Worm (Caenorhabditis elegans): ENCODE measurements around the gene R09E10.1.

ce11 chrIV:10275050-10275449, 47.5 kb downstream of the R09E10.1 start:
- TF ChIP-seq pes-1 (GFP tag; IDR thresholded peaks at IDR 0.05) (no peak), aly-1 (tag; optimal IDR thresholded peaks at IDR 0.05) (no peak), ama-1 (optimal IDR thresholded peaks at IDR 0.05) (no peak), flt-1 (GFP tag; IDR thresholded peaks at IDR 0.05) (no peak), tbx-37 (GFP tag; conservative IDR thresholded peaks at IDR 0.05) (no peak), sea-1 (GFP tag; conservative IDR thresholded peaks at IDR 0.05) (no peak), hmg-4 (GFP tag; optimal IDR thresholded peaks at IDR 0.05) (no peak), hnd-1 (tag; optimal IDR thresholded peaks at IDR 0.05) (no peak), tra-4 (tag; optimal IDR thresholded peaks at IDR 0.05) (no peak), B0310.2 (tag; optimal IDR thresholded peaks at IDR 0.05) (no peak), ets-7 (tag; optimal IDR thresholded peaks at IDR 0.05) (no peak), tbx-11 (GFP tag; IDR thresholded peaks at IDR 0.05) (no peak), ceh-13 (GFP tag; optimal IDR thresholded peaks at IDR 0.05) (no peak)
